Worm (Caenorhabditis elegans) whole organism, late embryonic: ENCODE data around the gene daf-41.
A peak's percentile ranks its signal among the peaks of the same experiment; 100 is the strongest.

Experiments
- C08G9.2 ChIP-seq: sonication (generic microtip); optimal IDR thresholded peaks from 2 replicates; lab custom pipeline; 2016; ENCODE audit warnings: mild to moderate bottlenecking, missing genetic modification characterization, moderate library complexity, missing compliant biosample characterization
- C38D4.7 ChIP-seq: fragments of 200-800 bp; sonication (Bioruptor generic); optimal IDR thresholded peaks from 2 replicates; lab custom pipeline; 2018; ENCODE audit warnings: mild to moderate bottlenecking, missing genetic modification characterization, moderate library complexity, missing compliant biosample characterization
- F13H6.1 ChIP-seq: sonication (generic microtip); optimal IDR thresholded peaks from 2 replicates; lab custom pipeline; 2016; ENCODE audit warnings: missing genetic modification characterization, missing compliant biosample characterization
- K02D7.2 ChIP-seq: sonication (generic microtip); optimal IDR thresholded peaks from 2 replicates; lab custom pipeline; 2017; ENCODE audit warnings: mild to moderate bottlenecking, missing genetic modification characterization, missing compliant biosample characterization
- T23F11.4 ChIP-seq: fragments of 200-800 bp; sonication (Bioruptor generic); optimal IDR thresholded peaks from 2 replicates; lab custom pipeline; 2018; ENCODE audit warnings: mild to moderate bottlenecking, missing genetic modification characterization, missing compliant biosample characterization
- Y22D7AL.16 ChIP-seq: sonication (generic microtip); optimal IDR thresholded peaks from 2 replicates; lab custom pipeline; 2016; ENCODE audit warnings: missing genetic modification characterization, missing compliant biosample characterization
- ceh-14 ChIP-seq: sonication (generic microtip); optimal IDR thresholded peaks from 2 replicates; lab custom pipeline; 2016; ENCODE audit warnings: missing genotype, missing genetic modification characterization, missing compliant biosample characterization
- ceh-18 ChIP-seq: sonication (generic microtip); optimal IDR thresholded peaks from 2 replicates; lab custom pipeline; 2016; ENCODE audit warnings: missing genetic modification characterization, missing compliant biosample characterization
- ceh-19 ChIP-seq: fragments of 200-800 bp; sonication (Bioruptor generic); optimal IDR thresholded peaks from 2 replicates; lab custom pipeline; 2018; ENCODE audit warnings: mild to moderate bottlenecking, missing genetic modification characterization, missing compliant biosample characterization
- ceh-22 ChIP-seq: sonication (generic microtip); optimal IDR thresholded peaks from 2 replicates; lab custom pipeline; 2017; ENCODE audit warnings: missing biosample characterization, missing genetic modification characterization
- ceh-24 ChIP-seq: sonication (generic microtip); optimal IDR thresholded peaks from 2 replicates; lab custom pipeline; 2016; ENCODE audit warnings: mild to moderate bottlenecking, missing genetic modification characterization, missing compliant biosample characterization
- ceh-30 ChIP-seq: fragments of 150-350 bp; optimal IDR thresholded peaks from 2 replicates; lab custom pipeline; 2014; ENCODE audit warnings: missing biosample characterization, missing genetic modification characterization
- ceh-31 ChIP-seq: sonication (generic microtip); optimal IDR thresholded peaks from 2 replicates; lab custom pipeline; 2016; ENCODE audit warnings: missing genetic modification characterization, missing compliant biosample characterization
- ceh-45 ChIP-seq: fragments of 200-800 bp; sonication (Bioruptor generic); IDR thresholded peaks from 2 replicates; pipeline ENCODE4 v1.3.6; 2022; ENCODE audit warnings: missing genetic modification reagents, missing genetic modification characterization, missing compliant biosample characterization
- ceh-9 ChIP-seq: sonication (generic microtip); optimal IDR thresholded peaks from 2 replicates; lab custom pipeline; 2016; ENCODE audit warnings: mild to moderate bottlenecking, missing genetic modification characterization, inconsistent platforms, missing compliant biosample characterization
- che-1 ChIP-seq: sonication (generic microtip); optimal IDR thresholded peaks from 2 replicates; lab custom pipeline; 2016; ENCODE audit warnings: mild to moderate bottlenecking, missing genetic modification characterization, missing compliant biosample characterization
- dmd-4 ChIP-seq: sonication (generic microtip); optimal IDR thresholded peaks from 2 replicates; lab custom pipeline; 2016; ENCODE audit warnings: borderline replicate concordance, missing genetic modification characterization, missing compliant biosample characterization
- elt-2 ChIP-seq: sonication (generic microtip); optimal IDR thresholded peaks from 2 replicates; lab custom pipeline; 2016; ENCODE audit warnings: missing genetic modification reagents, missing genetic modification characterization, missing compliant biosample characterization
- ets-4 ChIP-seq: sonication (generic microtip); optimal IDR thresholded peaks from 2 replicates; lab custom pipeline; 2016; ENCODE audit warnings: missing genetic modification characterization, missing compliant biosample characterization
- fax-1 ChIP-seq: sonication (generic microtip); optimal IDR thresholded peaks from 2 replicates; lab custom pipeline; 2016; ENCODE audit warnings: missing genotype, missing genetic modification characterization, missing compliant biosample characterization
- fkh-6 ChIP-seq: sonication (generic microtip); optimal IDR thresholded peaks from 2 replicates; lab custom pipeline; 2016; ENCODE audit warnings: missing genetic modification characterization, missing compliant biosample characterization
- hlh-13 ChIP-seq: fragments of 200-800 bp; sonication (Bioruptor generic); optimal IDR thresholded peaks from 2 replicates; lab custom pipeline; 2018; ENCODE audit warnings: mild to moderate bottlenecking, missing genetic modification characterization, missing compliant biosample characterization
- hlh-15 ChIP-seq: sonication (generic microtip); optimal IDR thresholded peaks from 2 replicates; lab custom pipeline; 2016; ENCODE audit warnings: missing genetic modification characterization, missing compliant biosample characterization
- hlh-30 ChIP-seq: sonication (generic microtip); optimal IDR thresholded peaks from 2 replicates; lab custom pipeline; 2017; ENCODE audit warnings: antibody characterized with exemption, missing genetic modification characterization, missing compliant biosample characterization; ENCODE audit not compliant: insufficient read depth
- hlh-6 ChIP-seq: sonication (generic microtip); optimal IDR thresholded peaks from 2 replicates; lab custom pipeline; 2016; ENCODE audit warnings: missing genotype, missing genetic modification characterization, missing compliant biosample characterization
- lin-11 ChIP-seq: fragments of 200-800 bp; sonication (Bioruptor generic); optimal IDR thresholded peaks from 2 replicates; lab custom pipeline; 2018; ENCODE audit warnings: mild to moderate bottlenecking, missing genetic modification characterization, missing compliant biosample characterization
- mec-3 ChIP-seq: sonication (generic microtip); optimal IDR thresholded peaks from 2 replicates; lab custom pipeline; 2016; ENCODE audit warnings: borderline replicate concordance, missing genetic modification characterization, missing compliant biosample characterization
- nfya-1 ChIP-seq: sonication (generic microtip); optimal IDR thresholded peaks from 2 replicates; lab custom pipeline; 2017; ENCODE audit warnings: missing genetic modification characterization, mild to moderate bottlenecking, missing compliant biosample characterization, antibody characterized with exemption, moderate library complexity
- npax-4 ChIP-seq: sonication (generic microtip); optimal IDR thresholded peaks from 2 replicates; lab custom pipeline; 2016; ENCODE audit warnings: missing genetic modification characterization, missing compliant biosample characterization
- pag-3 ChIP-seq: sonication (generic microtip); optimal IDR thresholded peaks from 2 replicates; lab custom pipeline; 2016; ENCODE audit warnings: missing compliant biosample characterization, missing genetic modification characterization, borderline replicate concordance
- pat-9 ChIP-seq: fragments of 200-800 bp; sonication (Bioruptor generic); optimal IDR thresholded peaks from 2 replicates; lab custom pipeline; 2018; ENCODE audit warnings: mild to moderate bottlenecking, missing genetic modification characterization, moderate library complexity, missing compliant biosample characterization
- pax-1 ChIP-seq: fragments of 150-350 bp; optimal IDR thresholded peaks from 2 replicates; lab custom pipeline; 2014; ENCODE audit warnings: missing biosample characterization, missing genetic modification characterization
- pha-2 ChIP-seq: sonication (generic microtip); optimal IDR thresholded peaks from 2 replicates; lab custom pipeline; 2017; ENCODE audit warnings: mild to moderate bottlenecking, missing genetic modification characterization, missing compliant biosample characterization
- pha-4 ChIP-seq: fragments of 150-350 bp; optimal IDR thresholded peaks from 2 replicates; lab custom pipeline; 2018; ENCODE audit warnings: missing biosample characterization, missing genetic modification reagents, missing genetic modification characterization
- ref-2 ChIP-seq: sonication (generic microtip); optimal IDR thresholded peaks from 2 replicates; lab custom pipeline; 2016; ENCODE audit warnings: missing genetic modification characterization, missing compliant biosample characterization
- sdc-2 ChIP-seq: sonication (generic microtip); optimal IDR thresholded peaks from 2 replicates; lab custom pipeline; 2016; ENCODE audit warnings: missing genotype, missing genetic modification characterization, missing compliant biosample characterization
- sox-2 ChIP-seq: fragments of 200-800 bp; sonication (Bioruptor generic); IDR thresholded peaks from 2 replicates; pipeline ENCODE4 v1.3.6; 2022; ENCODE audit warnings: missing genetic modification reagents, missing genetic modification characterization, missing compliant biosample characterization
- syd-9 ChIP-seq: sonication (generic microtip); optimal IDR thresholded peaks from 2 replicates; lab custom pipeline; 2016; ENCODE audit warnings: mild to moderate bottlenecking, missing genetic modification characterization, moderate library complexity, missing compliant biosample characterization
- tbx-7 ChIP-seq: sonication (generic microtip); optimal IDR thresholded peaks from 2 replicates; lab custom pipeline; 2016; ENCODE audit warnings: missing genotype, missing genetic modification characterization, missing compliant biosample characterization
- ttx-3 ChIP-seq: sonication (generic microtip); optimal IDR thresholded peaks from 2 replicates; lab custom pipeline; 2016; ENCODE audit warnings: missing genetic modification reagents, missing genetic modification characterization, missing compliant biosample characterization
- zip-5 ChIP-seq: sonication (generic microtip); optimal IDR thresholded peaks from 2 replicates; lab custom pipeline; 2016; ENCODE audit warnings: missing genetic modification characterization, missing compliant biosample characterization
- ztf-16 ChIP-seq: sonication (generic microtip); optimal IDR thresholded peaks from 2 replicates; lab custom pipeline; 2017; ENCODE audit warnings: missing genetic modification characterization, missing compliant biosample characterization

The daf-41 gene

DNA sequence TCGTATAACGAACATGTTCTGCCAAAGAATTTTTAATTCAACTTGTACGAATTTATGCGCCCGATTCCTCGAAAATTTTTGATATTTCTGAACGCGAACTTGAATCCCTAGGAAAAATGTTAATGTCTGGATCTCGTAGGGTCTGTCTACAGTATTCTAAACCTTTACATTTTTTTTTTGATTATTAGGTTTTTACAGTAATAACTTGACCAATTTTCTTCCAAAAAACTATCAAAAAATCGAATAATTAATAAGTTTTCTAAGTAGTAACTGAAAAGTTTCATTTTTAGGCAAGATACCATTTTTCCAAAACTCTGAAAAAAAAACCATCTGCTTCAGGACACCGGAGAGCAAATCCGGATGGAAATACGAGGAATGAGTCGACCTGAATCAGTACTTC is 19.7 kb upstream of the daf-41 start:
- TF ChIP-seq ceh-19 (GFP tag; lab: Kevin White, UChicago): no peak
- TF ChIP-seq Y22D7AL.16 (tag; lab: Kevin White, UChicago): no peak
- TF ChIP-seq ceh-14 (tag; lab: Kevin White, UChicago): no peak

ce11 chrIII:5291281-5291680 is 16.7 kb upstream of the daf-41 start:
- TF ChIP-seq elt-2 (tag; lab: Kevin White, UChicago) (peak; percentile 23), C38D4.7 (GFP tag; lab: Kevin White, UChicago) (no peak)

ce11 chrIII:5290230-5290629 is 15.7 kb upstream of the daf-41 start:
- TF ChIP-seq ref-2 (no peak), ets-4 (tag; lab: Kevin White, UChicago) (no peak), nfya-1 (no peak), mec-3 (tag; lab: Kevin White, UChicago) (no peak), ceh-22 (no peak), ceh-45 (no peak)
- TF ChIP-seq, all 69 proteins: peak for 0

ce11 chrIII:5287877-5288276 is 13.3 kb upstream of the daf-41 start, which contains the start of gene T15B12.1:
T15B12.1 (plus strand) TSS chrIII:5288177.
- TF ChIP-seq che-1 (tag; lab: Kevin White, UChicago): no peak
- TF ChIP-seq ceh-31 (tag; lab: Kevin White, UChicago): no peak
- no peak for TF ChIP-seq hlh-30 (tag; lab: Kevin White, UChicago)
- TF ChIP-seq Y22D7AL.16 (tag; lab: Kevin White, UChicago): no peak
- TF ChIP-seq ceh-9 (tag; lab: Kevin White, UChicago): no peak
- TF ChIP-seq lin-11: no peak
- no peak for TF ChIP-seq ztf-16 (tag; lab: Kevin White, UChicago)
- TF ChIP-seq F13H6.1 (tag; lab: Kevin White, UChicago): no peak
- no peak for TF ChIP-seq fax-1 (tag; lab: Kevin White, UChicago)
- no peak for TF ChIP-seq K02D7.2 (tag; lab: Kevin White, UChicago)
- TF ChIP-seq hlh-6 (tag; lab: Kevin White, UChicago): no peak

ce11 chrIII:5286205-5286604 is 11.6 kb upstream of the daf-41 start, which contains the start of gene ZC395.11:
ZC395.11 (minus strand) TSS chrIII:5286305.
- TF ChIP-seq hlh-13 (GFP tag; lab: Kevin White, UChicago) (no peak), ttx-3 (tag; lab: Kevin White, UChicago) (no peak), ztf-16 (tag; lab: Kevin White, UChicago) (no peak), F13H6.1 (tag; lab: Kevin White, UChicago) (no peak), npax-4 (tag; lab: Kevin White, UChicago) (no peak), pag-3 (tag; lab: Kevin White, UChicago) (no peak), ceh-24 (no peak), C08G9.2 (tag; lab: Kevin White, UChicago) (no peak), pha-2 (tag; lab: Kevin White, UChicago) (no peak), sox-2 (GFP tag; lab: Robert Waterston, UW) (no peak), pax-1 (tag; lab: Kevin White, UChicago) (no peak), tbx-7 (tag; lab: Kevin White, UChicago) (no peak)

DNA sequence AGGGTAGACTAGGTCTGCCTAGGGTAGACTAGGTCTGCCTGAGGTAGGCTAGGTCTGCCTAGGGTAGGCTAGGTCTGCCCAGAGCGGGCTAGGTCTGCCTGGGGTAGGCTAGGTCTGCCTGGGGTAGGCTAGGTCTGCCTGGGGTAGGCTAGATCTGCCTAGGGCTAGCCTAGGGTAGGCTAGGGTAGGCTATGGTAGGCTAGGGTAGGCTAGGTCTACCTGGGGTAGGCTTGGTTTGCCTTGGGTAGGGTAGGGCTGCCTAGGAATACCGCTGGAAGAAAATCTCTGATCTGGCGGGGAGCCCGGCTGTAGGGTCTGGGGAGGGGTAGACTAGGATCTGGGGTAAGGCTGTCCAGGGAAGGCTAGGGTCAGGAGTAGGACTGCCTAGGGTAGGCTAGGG is 10.9 kb upstream of the daf-41 start:
- no peak for TF ChIP-seq zip-5 (tag; lab: Kevin White, UChicago)
- no peak for TF ChIP-seq T23F11.4 (GFP tag; lab: Kevin White, UChicago)
- no peak for TF ChIP-seq hlh-15
- TF ChIP-seq ceh-24: no peak
- TF ChIP-seq dmd-4 (tag; lab: Kevin White, UChicago): no peak
- TF ChIP-seq pat-9 (tag; lab: Kevin White, UChicago): no peak
- TF ChIP-seq ceh-18 (tag; lab: Kevin White, UChicago): no peak
- no peak for TF ChIP-seq pag-3 (tag; lab: Kevin White, UChicago)
- TF ChIP-seq ceh-30 (tag; lab: Kevin White, UChicago): no peak
- no peak for TF ChIP-seq pha-4
- no peak for TF ChIP-seq pax-1 (tag; lab: Kevin White, UChicago)
- TF ChIP-seq ceh-31 (tag; lab: Kevin White, UChicago): no peak
- TF ChIP-seq ceh-9 (tag; lab: Kevin White, UChicago): no peak
- TF ChIP-seq ref-2: no peak
- no peak for TF ChIP-seq ceh-45
- no peak for TF ChIP-seq syd-9
- TF ChIP-seq fkh-6 (tag; lab: Kevin White, UChicago): no peak
- TF ChIP-seq sdc-2 (tag; lab: Kevin White, UChicago): no peak
- TF ChIP-seq, all 69 proteins: peak for 0
